Worm (Caenorhabditis elegans) whole organism, L4/young adult: ENCODE data around the gene chmp-7.

Experiments used
- W03F9.2 ChIP-seq: fragments of 150-350 bp; optimal IDR thresholded peaks from 2 replicates; lab custom pipeline; 2014; ENCODE audit warnings: missing biosample characterization, missing genetic modification characterization
- dao-5 ChIP-seq: sonication (generic microtip); optimal IDR thresholded peaks from 2 replicates; lab custom pipeline; 2016; ENCODE audit warnings: missing genotype, missing genetic modification characterization, moderate library complexity, missing compliant biosample characterization
- him-1 ChIP-seq: sonication (generic microtip); optimal IDR thresholded peaks from 2 replicates; lab custom pipeline; 2016; ENCODE audit warnings: missing genotype, missing genetic modification reagents, missing genetic modification characterization, missing compliant biosample characterization

ce11 chrII:9019704-9020103 lies 35.1 kb upstream of the chmp-7 start, which contains the start of gene dep-1:
- no peak for TF ChIP-seq him-1 (tag; lab: Kevin White, UChicago)
- TF ChIP-seq dao-5 (tag; lab: Kevin White, UChicago) = no peak
- TF ChIP-seq W03F9.2 (tag; lab: Kevin White, UChicago) = no peak
